Worm (Caenorhabditis elegans): Measurements from ENCODE around the gene frh-1.

ce11 chrII:5964962-5965361, 47.7 kb downstream of the frh-1 start:
- TF ChIP-seq zag-1 (tag; optimal IDR thresholded peaks at IDR 0.05) = no peak
- no peak for TF ChIP-seq nhr-12 (tag; optimal IDR thresholded peaks at IDR 0.05)
- peak; percentile 54 for TF ChIP-seq dmd-4 (tag; optimal IDR thresholded peaks at IDR 0.05)
- no peak for TF ChIP-seq gmeb-1 (tag; optimal IDR thresholded peaks at IDR 0.05)
- TF ChIP-seq ceh-82 (tag; optimal IDR thresholded peaks at IDR 0.05) = no peak
- TF ChIP-seq unc-62 (GFP tag; optimal IDR thresholded peaks at IDR 0.05) = no peak
- TF ChIP-seq snpc-4 (tag; optimal IDR thresholded peaks at IDR 0.05) = no peak
- no peak for TF ChIP-seq blmp-1 (tag; optimal IDR thresholded peaks at IDR 0.05; ENCODE audit: insufficient read depth)
